Fruit fly (Drosophila melanogaster): Measurements from ENCODE around the gene kairos.

DNA sequence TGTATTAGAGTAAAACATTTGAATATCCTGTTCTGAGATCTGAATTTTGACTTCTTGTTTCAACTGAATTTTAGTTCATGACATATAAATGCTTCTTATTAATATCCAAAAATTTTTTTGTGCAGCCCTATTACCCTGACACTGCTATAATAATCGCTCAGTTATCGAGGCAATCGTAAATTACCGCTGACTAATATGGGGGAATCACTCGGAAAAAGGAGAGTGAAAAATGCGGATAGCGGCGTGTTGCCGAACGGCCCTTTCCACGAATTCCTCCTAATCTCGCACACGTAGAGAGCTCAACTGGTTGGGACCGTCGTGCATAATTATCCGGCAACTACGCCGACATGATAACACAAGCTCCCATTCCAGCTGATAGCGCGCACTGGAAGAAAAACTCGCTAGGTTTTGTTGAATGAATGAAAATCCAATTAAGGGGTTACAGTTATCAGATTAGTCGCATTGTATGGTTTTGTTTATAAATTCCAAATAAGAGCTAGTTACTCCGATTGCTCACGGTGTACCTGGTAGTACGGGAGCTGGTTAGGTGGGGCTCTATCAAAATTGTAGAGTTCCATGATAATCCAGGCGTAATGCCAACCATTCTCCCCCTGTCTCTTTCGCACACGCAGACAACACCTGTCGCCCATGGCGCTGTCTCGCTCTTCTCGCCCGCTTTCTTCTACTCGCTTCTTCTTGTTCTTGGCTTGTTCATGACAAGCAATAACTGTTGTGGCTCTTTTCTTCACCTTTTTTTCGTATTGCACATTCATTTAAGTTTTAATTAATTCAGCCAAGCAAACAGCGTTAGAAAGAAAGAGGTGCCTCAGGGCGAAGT is 12.0 kb upstream of the kairos start:
- TF ChIP-seq CG32121 (GFP tag; IDR thresholded peaks at IDR 0.05) = peak; percentile 63
- TF ChIP-seq fd96Ca (GFP tag; IDR thresholded peaks at IDR 0.05) = peak; percentile 87
- TF ChIP-seq CG13204 (GFP tag; optimal IDR thresholded peaks at IDR 0.05) = no peak
- no peak for TF ChIP-seq EcR (GFP tag; optimal IDR thresholded peaks at IDR 0.05)
- TF ChIP-seq CG4496 (GFP tag; IDR thresholded peaks at IDR 0.05) = peak; percentile 89
- TF ChIP-seq CG8159 (tag; optimal IDR thresholded peaks at IDR 0.05) = peak; percentile 37
- peak; percentile 18 for TF ChIP-seq CG17806 (tag; optimal IDR thresholded peaks at IDR 0.05)
- peak; percentile 59 for TF ChIP-seq CG14655 (GFP tag; optimal IDR thresholded peaks at IDR 0.05)
- TF ChIP-seq CG10348 (GFP tag; IDR thresholded peaks at IDR 0.05) = peak; percentile 44; the same call in 1 of the 2 replicates
- no peak for TF ChIP-seq rn (GFP tag; IDR thresholded peaks at IDR 0.05)
- no peak for TF ChIP-seq CG9948 (tag; optimal IDR thresholded peaks at IDR 0.05)
- no peak; the same call in 1 of the 2 replicates for TF ChIP-seq CG12605 (GFP tag; IDR thresholded peaks at IDR 0.05)

All from whole organism, pupa.